Fruit fly (Drosophila melanogaster): ENCODE data around the gene Gr63a.
A peak's percentile ranks its signal among the peaks of the same experiment; 100 is the strongest.

The Gr63a gene

DNA sequence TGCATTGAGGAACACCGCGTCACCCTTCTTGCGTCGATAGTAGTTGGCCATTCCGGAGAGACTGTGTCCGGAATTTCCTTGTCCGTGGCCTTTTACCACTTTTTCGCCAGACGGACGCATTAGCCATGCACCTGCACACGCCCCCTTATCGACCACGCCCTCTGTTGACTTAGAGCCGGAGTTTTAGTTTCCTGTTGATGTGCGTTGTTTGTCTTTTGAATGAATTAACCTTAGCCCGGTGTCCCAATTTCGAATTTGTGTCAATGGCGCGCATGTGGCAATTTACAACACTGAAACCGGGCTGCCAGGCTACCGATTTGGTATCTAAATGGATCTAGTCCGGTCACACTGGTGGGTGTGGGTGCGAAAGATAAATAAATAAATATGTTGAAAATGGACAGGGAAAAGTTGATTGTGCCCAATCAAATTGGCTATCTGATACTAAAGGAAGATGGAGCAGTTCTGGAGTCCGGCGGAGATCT lies at the start of gene Gr63a, which contains the start of gene Lamtor4:
Gene Gr63a (minus strand): TSS at position 51 of the 482 bp plus-strand sequence.
Gene Lamtor4 (plus strand): TSS at position 348 of the 482 bp plus-strand sequence.
- TF ChIP-seq CG10348 (GFP tag; IDR thresholded peaks at IDR 0.05) = no peak
- TF ChIP-seq CG32121 (GFP tag; IDR thresholded peaks at IDR 0.05) = 0 out of 2 replicates have a peak, but pooled peaks have one; percentile 17
- peak; percentile 17 for TF ChIP-seq Snoo (tag; optimal IDR thresholded peaks at IDR 0.05)
- no peak for TF ChIP-seq CG17806 (tag; optimal IDR thresholded peaks at IDR 0.05)
- no peak for TF ChIP-seq CG34367 (tag; optimal IDR thresholded peaks at IDR 0.05)
- no peak for TF ChIP-seq D1 (tag; optimal IDR thresholded peaks at IDR 0.05)

dm6 chr3L:3942241-3943028 lies 46.0 kb upstream of the Gr63a start, which contains the start of the genes CG10863 and CG14982:
TSS of gene CG10863 (minus strand) at chr3L:3942465.
TSS of gene CG14982 (plus strand) at chr3L:3942710.
- TF ChIP-seq CG4496 (GFP tag; IDR thresholded peaks at IDR 0.05) = 0 out of 3 replicates have a peak, but pooled peaks have one; percentile 37
- TF ChIP-seq CG12605 (GFP tag; IDR thresholded peaks at IDR 0.05) = peak; percentile 70
- no peak for TF ChIP-seq CG15710 (tag; optimal IDR thresholded peaks at IDR 0.05)
- TF ChIP-seq CG8159 (tag; optimal IDR thresholded peaks at IDR 0.05) = peak; percentile 4
- TF ChIP-seq fd96Ca (GFP tag; IDR thresholded peaks at IDR 0.05) = peak; percentile 8; the same call in 1 of the 3 replicates
- peak; percentile 5 for TF ChIP-seq Snoo (tag; optimal IDR thresholded peaks at IDR 0.05)
- peak; percentile 25 for TF ChIP-seq EcR (GFP tag; optimal IDR thresholded peaks at IDR 0.05)
- TF ChIP-seq Pif1A (GFP tag; optimal IDR thresholded peaks at IDR 0.05) = no peak

dm6 chr3L:3940075-3940819 lies 43.8 kb upstream of the Gr63a start, which contains the start of gene CG12766:
TSS of gene CG12766 (minus strand) at chr3L:3940125.
- peak; percentile 55 for TF ChIP-seq CG12605 (GFP tag; IDR thresholded peaks at IDR 0.05)
- peak; percentile 21; the same call in 1 of the 2 replicates for TF ChIP-seq Ets98B (GFP tag; IDR thresholded peaks at IDR 0.05)
- TF ChIP-seq CG32121 (GFP tag; IDR thresholded peaks at IDR 0.05) = peak; percentile 52
- TF ChIP-seq CG10348 (GFP tag; IDR thresholded peaks at IDR 0.05) = no peak
- TF ChIP-seq CG4496 (GFP tag; IDR thresholded peaks at IDR 0.05) = peak; percentile 80

dm6 chr3L:3937806-3938205 lies 41.4 kb upstream of the Gr63a start, which contains the start of gene CG10866:
TSS of gene CG10866 (minus strand) at chr3L:3937992.
- no peak for TF ChIP-seq CG4496 (GFP tag; IDR thresholded peaks at IDR 0.05)
- TF ChIP-seq CG32121 (GFP tag; IDR thresholded peaks at IDR 0.05) = no peak
- TF ChIP-seq Snoo (tag; optimal IDR thresholded peaks at IDR 0.05) = no peak

DNA sequence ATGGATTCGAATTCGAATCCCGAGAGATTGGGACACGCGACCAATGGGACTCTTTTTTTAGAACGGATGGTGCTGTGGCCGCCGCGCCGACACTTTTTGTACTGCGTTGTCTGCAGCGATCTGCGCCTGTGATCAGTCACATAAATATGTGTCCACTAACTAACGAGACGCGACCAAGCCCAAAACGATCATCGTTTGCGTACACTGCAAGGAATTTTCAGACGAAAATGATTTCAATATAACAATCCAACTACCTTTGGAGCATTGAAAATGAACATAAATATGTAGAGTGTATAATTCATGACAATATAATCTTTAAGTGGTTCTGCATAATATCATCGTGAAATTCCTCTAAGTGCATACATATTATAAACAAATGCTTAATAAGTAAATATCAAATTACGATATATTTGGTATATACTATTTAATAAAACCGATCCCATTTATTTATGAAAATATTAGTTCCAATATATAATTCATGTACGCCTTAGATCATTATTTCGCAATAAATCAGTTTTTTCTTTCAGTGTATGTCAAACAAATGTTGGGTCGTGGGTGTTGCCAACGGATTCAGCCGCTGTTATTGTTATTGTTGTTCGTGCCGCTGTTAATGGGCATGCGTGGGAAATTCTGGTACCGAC lies 39.3 kb upstream of the Gr63a start, which contains the start of gene Eip63F-1:
Gene Eip63F-1 (minus strand): TSS at position 51 of the 641 bp plus-strand sequence.
- TF ChIP-seq CG32121 (GFP tag; IDR thresholded peaks at IDR 0.05) (peak; percentile 55), CG14655 (GFP tag; optimal IDR thresholded peaks at IDR 0.05) (no peak), fd96Ca (GFP tag; IDR thresholded peaks at IDR 0.05) (no peak), gl (tag; optimal IDR thresholded peaks at IDR 0.05) (no peak), rn (GFP tag; IDR thresholded peaks at IDR 0.05) (no peak), Snoo (tag; optimal IDR thresholded peaks at IDR 0.05) (no peak), Pif1A (GFP tag; optimal IDR thresholded peaks at IDR 0.05) (no peak), CG8301 (tag; optimal IDR thresholded peaks at IDR 0.05) (peak; percentile 57), CG13204 (GFP tag; optimal IDR thresholded peaks at IDR 0.05) (no peak), CG9948 (tag; optimal IDR thresholded peaks at IDR 0.05) (no peak), D1 (tag; optimal IDR thresholded peaks at IDR 0.05) (no peak), Ets98B (GFP tag; IDR thresholded peaks at IDR 0.05) (peak; percentile 45; the same call in 1 of the 2 replicates), CG10348 (GFP tag; IDR thresholded peaks at IDR 0.05) (no peak), CG4496 (GFP tag; IDR thresholded peaks at IDR 0.05) (no peak), EcR (GFP tag; optimal IDR thresholded peaks at IDR 0.05) (no peak)

dm6 chr3L:3934110-3934509 lies 37.7 kb upstream of the Gr63a start:
- TF ChIP-seq rn (GFP tag; IDR thresholded peaks at IDR 0.05) (no peak), CG15710 (tag; optimal IDR thresholded peaks at IDR 0.05) (no peak), CG9948 (tag; optimal IDR thresholded peaks at IDR 0.05) (no peak), CG13204 (GFP tag; optimal IDR thresholded peaks at IDR 0.05) (no peak), fd96Ca (GFP tag; IDR thresholded peaks at IDR 0.05) (no peak), Pif1A (GFP tag; optimal IDR thresholded peaks at IDR 0.05) (no peak), EcR (GFP tag; optimal IDR thresholded peaks at IDR 0.05) (no peak), D1 (tag; optimal IDR thresholded peaks at IDR 0.05) (no peak), CG17806 (tag; optimal IDR thresholded peaks at IDR 0.05) (no peak), CG14655 (GFP tag; optimal IDR thresholded peaks at IDR 0.05) (peak; percentile 31), Snoo (tag; optimal IDR thresholded peaks at IDR 0.05) (peak; percentile 3), CG12605 (GFP tag; IDR thresholded peaks at IDR 0.05) (no peak)

Data from whole organism, pupa.